Worm (Caenorhabditis elegans): Measurements from ENCODE around the gene F49H12.7.

- TF ChIP-seq ztf-11 (tag; optimal IDR thresholded peaks at IDR 0.05) (no peak), nhr-77 (tag; optimal IDR thresholded peaks at IDR 0.05) (no peak), hmg-11 (tag; optimal IDR thresholded peaks at IDR 0.05) (no peak), mdl-1 (tag; optimal IDR thresholded peaks at IDR 0.05) (no peak), elt-1 (tag; optimal IDR thresholded peaks at IDR 0.05) (no peak), nhr-12 (tag; optimal IDR thresholded peaks at IDR 0.05) (no peak), sea-2 (GFP tag; optimal IDR thresholded peaks at IDR 0.05) (no peak), nhr-76 (tag; optimal IDR thresholded peaks at IDR 0.05) (no peak), skn-1 (tag; optimal IDR thresholded peaks at IDR 0.05) (no peak), pqm-1 (tag; optimal IDR thresholded peaks at IDR 0.05) (no peak)
Observed at ce11 chrX:2045603-2046002, 19.2 kb upstream of the F49H12.7 start.
